Fruit fly (Drosophila melanogaster): ENCODE measurements around the gene CG33673.

Gene CG33673

DNA sequence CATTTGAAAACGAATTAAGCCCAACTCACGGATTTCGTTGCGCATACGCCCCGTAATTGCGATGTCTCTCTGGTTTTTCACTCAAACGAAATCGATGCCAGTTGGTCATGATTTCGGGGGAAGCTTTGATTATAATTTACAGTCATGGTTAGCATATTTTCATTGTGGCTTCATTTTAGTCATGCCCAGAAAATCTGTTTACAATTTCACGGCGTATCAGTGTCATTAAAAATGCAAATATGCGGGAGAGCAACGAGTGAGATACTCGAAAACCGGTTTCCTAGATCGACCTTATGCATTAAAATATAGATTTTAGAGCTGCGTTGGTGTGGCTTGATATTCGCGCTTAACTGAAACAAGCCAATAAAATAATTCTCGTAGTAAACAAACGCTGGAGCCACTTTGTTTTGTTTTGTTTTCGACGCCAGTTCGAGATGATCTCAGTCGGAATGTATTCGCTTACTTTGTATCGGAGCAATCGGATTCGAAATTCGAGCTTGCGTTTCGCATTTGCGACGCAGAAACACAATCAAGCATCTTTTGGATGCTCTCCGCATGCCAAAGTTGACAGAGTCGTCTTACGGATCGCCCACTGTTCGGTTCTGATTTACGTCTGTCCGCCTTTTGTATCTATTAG is 15.8 kb downstream of the CG33673 start:
- TF ChIP-seq Sin3A (optimal IDR thresholded peaks at IDR 0.05), result no peak
- TF ChIP-seq h (optimal IDR thresholded peaks at IDR 0.05), result no peak
- TF ChIP-seq psq (optimal IDR thresholded peaks at IDR 0.05), result no peak
- no peak for TF ChIP-seq Myc (optimal IDR thresholded peaks at IDR 0.05)
- TF ChIP-seq ttk (optimal IDR thresholded peaks at IDR 0.05), result no peak
- TF ChIP-seq insv (optimal IDR thresholded peaks at IDR 0.05), result no peak

DNA sequence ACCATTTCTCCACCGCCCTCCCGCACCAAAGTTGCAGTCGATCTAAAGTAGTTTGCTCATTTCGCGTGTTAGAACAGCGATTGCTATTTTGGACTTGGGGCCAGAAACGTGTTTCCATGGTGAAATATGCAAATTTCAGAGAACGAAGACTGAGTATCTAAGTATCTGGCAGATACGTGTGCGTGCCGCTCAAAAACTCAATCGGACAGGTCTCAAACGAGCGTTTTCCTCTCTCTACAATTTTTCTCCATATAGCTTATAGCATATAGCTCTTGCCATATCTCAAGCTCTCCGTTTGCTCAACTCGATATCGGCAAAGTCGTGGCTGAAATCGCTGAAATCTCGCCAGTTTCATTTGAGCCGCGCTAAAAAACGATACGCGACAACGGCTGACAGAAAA is 19.1 kb downstream of the CG33673 start:
- TF ChIP-seq Sin3A (optimal IDR thresholded peaks at IDR 0.05), result no peak
- no peak for TF ChIP-seq ttk (optimal IDR thresholded peaks at IDR 0.05)
- no peak for TF ChIP-seq h (optimal IDR thresholded peaks at IDR 0.05)
- no peak for TF ChIP-seq psq (optimal IDR thresholded peaks at IDR 0.05)
- TF ChIP-seq insv (optimal IDR thresholded peaks at IDR 0.05), result no peak
- no peak for TF ChIP-seq Myc (optimal IDR thresholded peaks at IDR 0.05)

DNA sequence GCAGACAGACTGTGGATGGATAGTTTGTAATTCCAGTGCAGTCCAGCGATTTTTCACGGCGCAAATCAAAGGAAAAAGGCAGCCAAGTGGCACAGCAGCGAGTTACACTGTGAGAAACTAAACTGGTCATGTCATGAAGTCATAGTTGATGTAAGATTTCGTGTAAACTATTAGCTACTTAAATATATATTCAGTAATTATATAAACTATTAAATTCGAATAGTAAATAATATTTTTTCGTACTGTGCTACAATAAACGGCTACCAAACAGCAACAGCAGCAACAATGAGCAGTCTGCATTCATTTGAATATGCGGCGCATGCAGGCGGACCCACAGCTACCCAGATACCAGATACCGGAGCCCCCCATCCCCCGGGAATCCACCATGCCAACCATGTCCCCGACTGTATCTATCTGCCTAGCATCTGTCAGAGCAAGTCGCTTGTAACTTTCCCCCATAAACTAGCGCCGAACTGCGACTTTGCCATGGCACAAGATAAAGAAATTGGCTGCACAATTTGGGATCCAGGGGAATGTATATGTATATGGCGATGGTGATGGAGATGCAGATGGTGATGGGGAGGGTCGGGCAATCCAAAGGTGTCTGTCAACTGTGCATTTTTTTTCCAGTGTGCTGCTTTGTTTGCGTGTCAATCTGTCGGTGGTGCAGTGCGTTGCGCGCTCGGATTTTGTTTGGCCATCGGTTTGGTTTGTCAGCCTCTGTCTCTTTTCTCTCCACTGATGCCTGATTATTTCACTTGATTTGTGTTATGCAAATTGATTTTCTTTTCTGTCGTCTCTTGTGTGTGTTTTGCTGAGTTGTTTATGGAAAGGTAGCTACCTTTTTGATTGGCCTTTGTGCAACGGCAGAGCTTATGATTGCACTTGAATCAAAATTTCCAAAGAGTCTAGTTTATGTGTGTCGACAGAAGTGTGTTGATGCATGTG is 20.3 kb downstream of the CG33673 start:
- TF ChIP-seq psq (optimal IDR thresholded peaks at IDR 0.05), result no peak
- TF ChIP-seq Myc (optimal IDR thresholded peaks at IDR 0.05), result no peak
- no peak for TF ChIP-seq h (optimal IDR thresholded peaks at IDR 0.05)
- no peak for TF ChIP-seq insv (optimal IDR thresholded peaks at IDR 0.05)
- no peak for TF ChIP-seq Sin3A (optimal IDR thresholded peaks at IDR 0.05)
- TF ChIP-seq ttk (optimal IDR thresholded peaks at IDR 0.05), result no peak

DNA sequence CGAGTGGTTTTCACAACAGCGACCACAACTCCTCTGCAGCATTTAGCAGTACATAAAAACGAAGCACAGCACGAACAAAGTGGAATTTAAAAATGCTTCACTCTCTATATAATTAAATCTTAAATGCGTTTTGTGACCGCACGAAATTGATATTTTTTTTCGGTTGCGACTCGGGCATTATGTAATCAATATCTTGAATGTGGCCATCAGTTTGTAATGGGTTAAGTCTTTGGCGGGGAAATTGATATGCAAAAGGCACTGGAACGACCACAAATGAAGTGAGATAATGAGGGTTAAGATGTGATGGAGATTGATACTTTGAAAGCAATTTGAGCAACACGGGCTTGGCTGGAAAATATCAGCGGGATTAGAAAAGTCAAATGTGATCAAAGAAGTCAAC is 22.7 kb downstream of the CG33673 start:
- TF ChIP-seq Sin3A (optimal IDR thresholded peaks at IDR 0.05), result no peak

DNA sequence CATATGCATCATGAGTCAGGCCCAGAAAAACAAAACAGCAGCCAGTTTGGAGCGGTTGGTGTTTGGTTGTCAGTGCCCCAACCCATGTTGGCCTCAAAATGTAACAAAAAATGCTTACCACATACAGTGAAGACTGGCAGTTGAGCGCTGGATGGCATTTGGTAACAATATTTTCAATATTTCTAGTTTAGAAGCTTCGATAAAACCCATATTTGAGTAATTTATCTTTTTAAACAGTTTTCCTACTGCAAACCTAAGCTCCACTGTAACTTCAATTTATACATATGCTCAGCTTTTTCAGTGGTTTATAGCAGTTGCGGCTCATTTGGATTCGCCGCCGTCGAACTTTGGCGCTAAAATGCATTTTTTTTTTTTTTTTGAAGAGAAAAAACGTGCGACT is 30.1 kb downstream of the CG33673 start:
- TF ChIP-seq h (optimal IDR thresholded peaks at IDR 0.05) (no peak), ttk (optimal IDR thresholded peaks at IDR 0.05) (no peak), Myc (optimal IDR thresholded peaks at IDR 0.05) (no peak), psq (optimal IDR thresholded peaks at IDR 0.05) (no peak), insv (optimal IDR thresholded peaks at IDR 0.05) (no peak), Sin3A (optimal IDR thresholded peaks at IDR 0.05) (no peak)

DNA sequence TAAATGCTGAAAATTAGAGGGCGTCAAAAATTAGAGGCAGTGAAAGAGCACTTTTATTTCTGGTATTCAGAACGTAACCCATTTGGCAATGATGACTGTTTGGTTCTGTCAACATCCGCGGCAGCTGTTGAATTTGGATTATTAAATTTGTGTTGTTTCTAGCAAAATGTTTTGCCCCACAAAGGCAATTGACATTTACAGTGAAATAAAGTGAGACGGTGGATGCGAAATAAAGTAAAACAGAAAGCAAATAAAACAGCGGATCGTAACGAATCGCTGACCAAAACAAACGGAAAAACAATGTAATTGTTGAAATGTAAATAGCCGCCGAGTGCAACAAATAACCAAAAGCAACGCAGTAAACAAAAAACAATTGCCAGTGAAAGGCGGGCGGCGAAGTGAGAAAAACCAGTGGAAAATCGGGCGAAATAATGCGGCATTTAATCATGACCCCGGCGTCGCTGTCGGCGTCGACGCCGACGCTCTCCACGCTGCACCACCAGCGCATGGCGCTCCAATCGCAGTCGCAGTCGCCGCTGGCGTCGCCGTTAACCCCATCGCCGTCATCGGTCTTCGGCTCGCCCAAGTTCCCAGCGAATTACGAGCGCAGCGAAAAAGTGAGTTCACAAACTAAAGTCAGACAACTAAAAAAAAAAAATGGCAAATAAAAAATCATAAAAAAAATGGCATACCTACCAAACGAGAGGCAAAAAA is 33.3 kb downstream of the CG33673 start:
- no peak for TF ChIP-seq h (optimal IDR thresholded peaks at IDR 0.05)
- TF ChIP-seq Myc (optimal IDR thresholded peaks at IDR 0.05), result no peak
- TF ChIP-seq ttk (optimal IDR thresholded peaks at IDR 0.05), result no peak

DNA sequence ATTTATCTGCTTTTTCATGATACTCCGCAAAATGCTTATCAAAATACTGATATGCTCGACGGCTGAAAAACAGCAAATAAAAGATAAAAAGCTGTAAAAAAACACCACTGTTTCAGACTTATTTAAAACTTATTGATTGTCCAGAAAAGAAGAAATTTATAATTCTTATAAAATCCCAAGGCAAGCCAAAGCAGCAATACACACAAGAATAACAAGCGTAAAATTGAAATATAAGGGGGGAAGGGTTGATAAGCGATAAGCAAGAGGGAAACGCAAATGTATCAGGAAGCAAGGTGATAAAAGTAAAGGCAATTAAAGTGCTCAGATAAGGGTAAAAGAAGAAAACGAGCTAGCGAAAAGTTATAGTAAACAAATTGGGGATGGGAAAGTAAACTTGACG is 34.0 kb downstream of the CG33673 start:
- TF ChIP-seq h (optimal IDR thresholded peaks at IDR 0.05) (no peak), insv (optimal IDR thresholded peaks at IDR 0.05) (no peak), ttk (optimal IDR thresholded peaks at IDR 0.05) (no peak), psq (optimal IDR thresholded peaks at IDR 0.05) (no peak), Sin3A (optimal IDR thresholded peaks at IDR 0.05) (no peak), Myc (optimal IDR thresholded peaks at IDR 0.05) (no peak)

DNA sequence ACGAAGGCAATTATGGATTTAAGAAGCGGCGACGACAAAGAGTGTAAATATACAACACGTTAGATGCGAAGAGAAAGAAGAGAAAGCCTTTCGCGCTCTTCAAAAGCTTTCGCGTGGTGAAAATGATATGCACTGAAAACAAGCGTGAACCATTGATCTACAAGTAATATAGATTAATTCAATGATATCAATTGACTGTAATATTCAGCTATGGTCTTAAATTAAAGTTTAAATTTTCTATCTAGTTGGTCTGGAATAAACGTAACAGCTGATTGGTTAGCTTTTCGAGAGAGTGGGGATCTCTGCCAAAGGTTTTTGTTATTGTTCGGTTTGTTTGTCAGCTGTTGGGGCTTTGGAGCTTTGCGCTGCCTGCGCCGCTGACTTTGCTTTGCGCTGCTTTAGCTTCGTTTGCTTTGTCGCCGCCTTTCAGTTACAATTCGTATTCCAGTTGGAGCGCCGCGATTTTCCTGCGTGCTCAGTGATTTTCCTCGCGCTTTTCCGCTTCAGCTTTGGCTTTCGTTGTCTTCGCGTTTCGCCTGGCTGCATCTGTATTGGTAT is 35.1 kb downstream of the CG33673 start:
- no peak for TF ChIP-seq Sin3A (optimal IDR thresholded peaks at IDR 0.05)
- no peak for TF ChIP-seq insv (optimal IDR thresholded peaks at IDR 0.05)
- no peak for TF ChIP-seq h (optimal IDR thresholded peaks at IDR 0.05)
- no peak for TF ChIP-seq ttk (optimal IDR thresholded peaks at IDR 0.05)

DNA sequence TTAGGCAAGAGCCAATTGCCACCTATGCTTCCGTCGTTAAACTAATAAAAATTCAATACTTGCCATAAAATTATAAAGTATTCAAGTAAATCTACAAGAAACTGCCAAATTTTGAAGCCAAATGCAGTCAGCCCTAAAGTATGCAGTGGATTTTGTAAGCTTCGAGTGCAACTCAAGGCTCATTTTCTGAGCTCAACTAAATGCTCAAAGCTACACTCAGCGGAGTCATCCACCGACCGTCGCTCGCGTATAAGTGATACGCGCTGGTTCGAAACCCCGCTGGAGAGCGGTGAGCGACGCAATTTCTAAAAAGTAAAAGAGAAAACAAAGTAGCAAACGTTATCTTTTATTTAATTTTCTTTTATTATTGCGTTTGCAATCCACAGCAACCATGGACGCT is 36.8 kb downstream of the CG33673 start:
- TF ChIP-seq Sin3A (optimal IDR thresholded peaks at IDR 0.05) (no peak), ttk (optimal IDR thresholded peaks at IDR 0.05) (no peak), insv (optimal IDR thresholded peaks at IDR 0.05) (no peak), Myc (optimal IDR thresholded peaks at IDR 0.05) (no peak), h (optimal IDR thresholded peaks at IDR 0.05) (no peak), psq (optimal IDR thresholded peaks at IDR 0.05) (no peak)

DNA sequence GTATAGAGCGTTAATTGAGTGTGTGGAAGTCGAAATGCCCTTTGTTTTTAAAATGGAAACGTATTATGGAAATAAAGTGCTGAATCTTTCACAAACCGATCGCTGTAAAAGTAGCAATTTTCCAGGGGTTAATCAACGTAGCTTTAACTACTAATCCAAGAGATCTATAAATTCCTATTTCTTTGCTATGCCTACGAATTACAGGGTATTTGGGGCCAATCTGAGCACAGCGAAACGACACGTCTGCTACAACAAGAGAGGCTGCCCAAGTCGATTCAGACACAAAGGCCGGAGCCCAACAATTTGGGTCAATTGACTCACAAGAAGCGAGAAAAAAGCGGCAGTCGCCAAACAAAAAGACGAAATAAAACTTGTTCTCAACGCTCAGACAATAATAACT is 39.4 kb downstream of the CG33673 start:
- no peak for TF ChIP-seq Sin3A (optimal IDR thresholded peaks at IDR 0.05)
- no peak for TF ChIP-seq ttk (optimal IDR thresholded peaks at IDR 0.05)
- no peak for TF ChIP-seq psq (optimal IDR thresholded peaks at IDR 0.05)
- TF ChIP-seq h (optimal IDR thresholded peaks at IDR 0.05), result no peak
- no peak for TF ChIP-seq insv (optimal IDR thresholded peaks at IDR 0.05)
- TF ChIP-seq Myc (optimal IDR thresholded peaks at IDR 0.05), result no peak

DNA sequence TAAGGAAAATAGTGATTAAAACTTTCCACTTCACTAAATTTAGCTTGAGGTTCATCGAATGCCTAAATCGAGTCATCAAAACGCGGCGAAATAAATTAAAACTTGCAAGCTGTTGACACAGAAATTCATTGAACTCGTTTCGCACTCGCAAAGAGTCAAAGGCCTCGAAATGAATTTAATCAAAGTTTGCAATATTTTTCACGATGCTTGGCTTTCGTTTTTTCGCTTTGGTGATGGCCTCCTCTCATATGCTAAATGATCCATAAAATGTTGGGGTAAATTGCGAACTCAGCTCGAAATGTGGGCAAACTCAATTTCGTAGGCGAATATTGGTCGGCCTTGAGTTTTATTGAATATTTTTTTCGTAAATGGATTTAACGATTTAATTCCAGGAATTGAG is 40.2 kb downstream of the CG33673 start:
- TF ChIP-seq Sin3A (optimal IDR thresholded peaks at IDR 0.05) (no peak), ttk (optimal IDR thresholded peaks at IDR 0.05) (no peak), insv (optimal IDR thresholded peaks at IDR 0.05) (no peak), psq (optimal IDR thresholded peaks at IDR 0.05) (no peak), Myc (optimal IDR thresholded peaks at IDR 0.05) (no peak), h (optimal IDR thresholded peaks at IDR 0.05) (no peak)

DNA sequence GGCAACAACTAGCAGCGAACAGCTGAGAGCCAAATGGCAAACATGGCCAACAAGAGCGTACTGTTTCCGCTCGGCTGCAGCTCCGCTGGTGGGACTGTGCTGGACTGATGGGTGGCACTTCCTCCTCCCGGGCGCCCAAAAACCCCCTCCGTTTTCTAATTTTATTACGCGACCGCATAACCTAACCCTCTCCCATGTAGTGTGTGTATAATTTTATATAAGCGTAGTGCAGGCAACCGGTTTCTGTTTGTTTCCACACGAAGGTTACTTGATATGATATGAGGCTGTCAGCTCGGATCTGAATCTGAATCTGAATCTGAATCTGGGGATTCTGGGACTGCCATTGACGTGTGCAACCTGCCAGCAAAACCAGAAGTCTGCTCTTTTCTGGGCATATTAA is 43.6 kb downstream of the CG33673 start:
- no peak for TF ChIP-seq Sin3A (optimal IDR thresholded peaks at IDR 0.05)
- no peak for TF ChIP-seq ttk (optimal IDR thresholded peaks at IDR 0.05)
- no peak for TF ChIP-seq h (optimal IDR thresholded peaks at IDR 0.05)
- no peak for TF ChIP-seq insv (optimal IDR thresholded peaks at IDR 0.05)
- no peak for TF ChIP-seq psq (optimal IDR thresholded peaks at IDR 0.05)
- TF ChIP-seq Myc (optimal IDR thresholded peaks at IDR 0.05), result no peak
